Fruit fly (Drosophila melanogaster) whole organism, pupa: ENCODE data around the gene Atg17.

Experiments used
- CG13204 ChIP-seq: fragments of 200-800 bp; sonication (Bioruptor generic); optimal IDR thresholded peaks from 2 replicates; lab custom pipeline; 2018; ENCODE audit warnings: missing biosample characterization, mild to moderate bottlenecking, missing genetic modification characterization, moderate library complexity
- CG15710 ChIP-seq: fragments of 200-800 bp; sonication (Bioruptor generic); optimal IDR thresholded peaks from 2 replicates; lab custom pipeline; 2018; ENCODE audit warnings: missing biosample characterization, mild to moderate bottlenecking, missing genetic modification characterization, moderate library complexity
- CG17806 ChIP-seq: fragments of 200-800 bp; sonication (Bioruptor generic); optimal IDR thresholded peaks from 2 replicates; lab custom pipeline; 2018; ENCODE audit warnings: missing biosample characterization, mild to moderate bottlenecking, missing genetic modification characterization, moderate library complexity
- CG34367 ChIP-seq: fragments of 200-800 bp; sonication (Bioruptor generic); optimal IDR thresholded peaks from 2 replicates; lab custom pipeline; 2018; ENCODE audit warnings: missing biosample characterization, mild to moderate bottlenecking, missing genetic modification characterization
- CG4496 ChIP-seq: fragments of 200-800 bp; sonication (Bioruptor generic); IDR thresholded peaks from 3 replicates; pipeline ENCODE4 v1.3.6; 2022; ENCODE audit warnings: missing biosample characterization, missing genetic modification characterization
- D1 ChIP-seq: fragments of 200-800 bp; sonication (Bioruptor generic); optimal IDR thresholded peaks from 2 replicates; lab custom pipeline; 2018; ENCODE audit warnings: missing biosample characterization, mild to moderate bottlenecking, missing genetic modification characterization, moderate library complexity
- EcR ChIP-seq: fragments of 200-800 bp; sonication (Bioruptor generic); optimal IDR thresholded peaks from 3 replicates; lab custom pipeline; 2019; ENCODE audit warnings: missing biosample characterization, missing genetic modification characterization, mild to moderate bottlenecking, moderate library complexity, missing genetic modification reagents
- Pif1A ChIP-seq: fragments of 200-800 bp; sonication (Bioruptor generic); optimal IDR thresholded peaks from 3 replicates; lab custom pipeline; 2016; ENCODE audit warnings: missing biosample characterization, missing genetic modification characterization
- rn ChIP-seq: fragments of 200-800 bp; sonication (Bioruptor generic); IDR thresholded peaks from 2 replicates; pipeline ENCODE4 v1.3.6; 2022; ENCODE audit warnings: missing biosample characterization, missing genetic modification characterization

DNA sequence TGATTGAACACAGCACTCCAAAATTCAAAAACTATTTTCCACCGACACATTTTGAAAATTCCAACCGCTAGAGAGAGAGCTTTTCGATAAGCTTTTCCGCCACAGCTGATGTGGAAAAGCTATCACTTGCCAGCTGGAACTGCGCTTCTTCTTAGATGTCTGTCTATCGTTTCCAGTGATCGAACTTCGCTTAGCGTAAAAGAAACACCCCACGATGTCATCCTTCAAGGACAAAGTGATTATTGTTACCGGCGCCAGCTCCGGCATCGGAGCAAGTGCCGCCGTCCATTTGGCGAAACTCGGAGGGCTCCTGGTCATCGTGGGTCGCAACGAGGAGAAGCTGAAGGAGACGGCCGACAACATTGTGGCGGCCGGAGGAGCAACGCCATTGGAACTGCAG lies 37.3 kb upstream of the Atg17 start, which contains the start of gene CG31549:
- TF ChIP-seq EcR (GFP tag; lab: Kevin White, UChicago), result no peak
- TF ChIP-seq Pif1A (GFP tag; lab: Kevin White, UChicago), result no peak
- no peak for TF ChIP-seq CG15710 (tag; lab: Kevin White, UChicago)
- no peak for TF ChIP-seq rn
- TF ChIP-seq CG17806 (tag; lab: Kevin White, UChicago), result no peak
- no peak for TF ChIP-seq CG34367
- no peak for TF ChIP-seq D1
- TF ChIP-seq CG4496 (GFP tag; lab: Robert Waterston, UW), result no peak
- TF ChIP-seq CG13204 (GFP tag; lab: Kevin White, UChicago), result no peak
